Worm (Caenorhabditis elegans) whole organism, L3 larva: ENCODE results near the gene cyp-33C3.

Source experiments
- ZK546.5 ChIP-seq: sonication (generic microtip); optimal IDR thresholded peaks from 2 replicates; lab custom pipeline; 2017; ENCODE audit warnings: missing biosample characterization, missing genetic modification characterization
- aly-2 ChIP-seq: fragments of 150-350 bp; optimal IDR thresholded peaks from 2 replicates; lab custom pipeline; 2014; ENCODE audit warnings: missing biosample characterization, missing genetic modification characterization
- ama-1 ChIP-seq: fragments of 150-350 bp; optimal IDR thresholded peaks from 2 replicates; lab custom pipeline; 2018
- ceh-16 ChIP-seq: sonication (generic microtip); optimal IDR thresholded peaks from 2 replicates; lab custom pipeline; 2017; ENCODE audit warnings: missing biosample characterization, missing genetic modification characterization
- ceh-9 ChIP-seq: sonication (generic microtip); optimal IDR thresholded peaks from 2 replicates; lab custom pipeline; 2018; ENCODE audit warnings: missing biosample characterization, missing genetic modification characterization
- daf-12 ChIP-seq: fragments of 150-350 bp; optimal IDR thresholded peaks from 2 replicates; lab custom pipeline; 2014; ENCODE audit warnings: missing biosample characterization, missing genetic modification reagents, missing genetic modification characterization
- egl-27 ChIP-seq: sonication (generic microtip); optimal IDR thresholded peaks from 4 replicates; lab custom pipeline; 2017; ENCODE audit warnings: missing biosample characterization, missing genetic modification reagents, missing genetic modification characterization
- egl-5 ChIP-seq: fragments of 150-350 bp; optimal IDR thresholded peaks from 2 replicates; lab custom pipeline; 2017; ENCODE audit warnings: missing biosample characterization, missing genetic modification reagents, missing genetic modification characterization, inconsistent platforms
- elt-2 ChIP-seq: sonication (generic microtip); optimal IDR thresholded peaks from 2 replicates; lab custom pipeline; 2016; ENCODE audit warnings: missing genetic modification reagents, mild to moderate bottlenecking, missing genetic modification characterization, missing compliant biosample characterization
- eor-1 ChIP-seq, 2 experiments: fragments of 150-350 bp; optimal IDR thresholded peaks; 2 replicates each; lab custom pipeline; 2014 to 2018; ENCODE audit warnings: missing biosample characterization in 2 of 2, missing genetic modification characterization in 2 of 2
- fkh-10 ChIP-seq: sonication (generic microtip); optimal IDR thresholded peaks from 2 replicates; lab custom pipeline; 2017; ENCODE audit warnings: missing biosample characterization, missing genetic modification reagents, missing genetic modification characterization
- fkh-2 ChIP-seq: fragments of 150-350 bp; optimal IDR thresholded peaks from 2 replicates; lab custom pipeline; 2014; ENCODE audit warnings: missing biosample characterization, missing genetic modification reagents, missing genetic modification characterization
- fos-1 ChIP-seq: fragments of 150-350 bp; optimal IDR thresholded peaks from 2 replicates; lab custom pipeline; 2014; ENCODE audit warnings: missing biosample characterization, missing genetic modification characterization
- hmg-11 ChIP-seq: sonication (generic microtip); optimal IDR thresholded peaks from 2 replicates; lab custom pipeline; 2016; ENCODE audit warnings: missing genetic modification characterization, missing compliant biosample characterization
- jun-1 ChIP-seq: fragments of 150-350 bp; optimal IDR thresholded peaks from 2 replicates; lab custom pipeline; 2014; ENCODE audit warnings: missing biosample characterization, missing genetic modification reagents, missing genetic modification characterization
- mdl-1 ChIP-seq: fragments of 150-350 bp; optimal IDR thresholded peaks from 2 replicates; lab custom pipeline; 2014; ENCODE audit warnings: missing biosample characterization, missing genetic modification characterization
- mml-1 ChIP-seq: fragments of 150-350 bp; sonication (generic microtip); optimal IDR thresholded peaks from 3 replicates; lab custom pipeline; 2014; ENCODE audit warnings: missing biosample characterization, missing genetic modification characterization
- nfya-1 ChIP-seq: sonication (generic microtip); optimal IDR thresholded peaks from 2 replicates; lab custom pipeline; 2017; ENCODE audit warnings: missing genetic modification characterization, mild to moderate bottlenecking, missing compliant biosample characterization, antibody characterized with exemption, moderate library complexity; ENCODE audit not compliant: insufficient read depth
- nhr-12 ChIP-seq: fragments of 150-350 bp; optimal IDR thresholded peaks from 2 replicates; lab custom pipeline; 2014; ENCODE audit warnings: missing biosample characterization, missing genetic modification characterization
- nhr-23 ChIP-seq: fragments of 150-350 bp; optimal IDR thresholded peaks from 2 replicates; lab custom pipeline; 2014; ENCODE audit warnings: missing biosample characterization, missing genetic modification reagents, missing genetic modification characterization
- nhr-237 ChIP-seq: fragments of 150-350 bp; optimal IDR thresholded peaks from 2 replicates; lab custom pipeline; 2014; ENCODE audit warnings: missing biosample characterization, missing genetic modification characterization
- nhr-25 ChIP-seq: sonication (generic microtip); optimal IDR thresholded peaks from 2 replicates; lab custom pipeline; 2017; ENCODE audit warnings: missing biosample characterization, missing genetic modification characterization
- nhr-28 ChIP-seq: fragments of 150-350 bp; optimal IDR thresholded peaks from 2 replicates; lab custom pipeline; 2014; ENCODE audit warnings: missing biosample characterization, missing genetic modification characterization
- nhr-67 ChIP-seq: fragments of 150-350 bp; optimal IDR thresholded peaks from 2 replicates; lab custom pipeline; 2014; ENCODE audit warnings: missing biosample characterization, missing genetic modification characterization
- nhr-76 ChIP-seq: fragments of 150-350 bp; sonication (generic microtip); optimal IDR thresholded peaks from 5 replicates; lab custom pipeline; 2014; ENCODE audit warnings: missing biosample characterization, missing genetic modification characterization
- nhr-77 ChIP-seq: fragments of 150-350 bp; optimal IDR thresholded peaks from 2 replicates; lab custom pipeline; 2014; ENCODE audit warnings: missing biosample characterization, missing genetic modification characterization
- pha-4 ChIP-seq: fragments of 150-350 bp; optimal IDR thresholded peaks from 2 replicates; lab custom pipeline; 2014; ENCODE audit warnings: missing biosample characterization, missing genetic modification reagents, missing genetic modification characterization
- pqm-1 ChIP-seq: fragments of 150-350 bp; optimal IDR thresholded peaks from 2 replicates; lab custom pipeline; 2017; ENCODE audit warnings: missing biosample characterization, missing genetic modification characterization, inconsistent platforms
- sea-2 ChIP-seq: fragments of 150-350 bp; sonication (generic microtip); optimal IDR thresholded peaks from 4 replicates; lab custom pipeline; 2014; ENCODE audit warnings: missing biosample characterization, missing genetic modification reagents, missing genetic modification characterization
- snpc-4 ChIP-seq: fragments of 150-350 bp; optimal IDR thresholded peaks from 2 replicates; lab custom pipeline; 2014; ENCODE audit warnings: missing biosample characterization, missing genetic modification characterization
- tbx-2 ChIP-seq: sonication (generic microtip); optimal IDR thresholded peaks from 2 replicates; lab custom pipeline; 2016; ENCODE audit warnings: mild to moderate bottlenecking, missing genetic modification characterization, missing compliant biosample characterization
- unc-39 ChIP-seq: sonication (generic microtip); optimal IDR thresholded peaks from 4 replicates; lab custom pipeline; 2017; ENCODE audit warnings: missing biosample characterization, missing genetic modification characterization
- ztf-11 ChIP-seq: fragments of 150-350 bp; optimal IDR thresholded peaks from 2 replicates; lab custom pipeline; 2014; ENCODE audit warnings: missing biosample characterization, missing genetic modification characterization
- ztf-4 ChIP-seq: fragments of 150-350 bp; optimal IDR thresholded peaks from 2 replicates; lab custom pipeline; 2014; ENCODE audit warnings: missing biosample characterization, missing genetic modification characterization

cyp-33C3 gene

DNA sequence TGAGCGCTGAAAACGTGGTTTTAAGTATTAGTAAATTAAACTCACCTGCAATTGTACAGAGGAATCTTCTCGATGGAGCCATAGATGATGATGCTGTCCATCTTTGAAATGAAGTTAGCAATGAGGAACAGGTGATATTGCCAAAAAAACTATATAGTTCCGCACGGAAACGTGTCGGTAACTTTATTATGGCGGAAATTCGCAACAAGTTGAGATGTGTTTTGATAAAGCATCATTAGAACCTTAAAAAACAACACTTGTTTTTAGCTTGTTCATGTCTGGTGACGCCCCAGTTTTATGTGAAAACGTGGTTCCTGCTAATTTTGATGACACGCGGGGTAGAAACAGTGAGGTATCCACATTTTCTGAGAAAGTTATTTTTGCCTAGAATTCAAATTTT, 36.4 kb upstream of the cyp-33C3 start, which contains the start of gene srt-40:
Gene srt-40 (minus strand): TSS at position 101 of the 400 bp plus-strand sequence.
- no peak for TF ChIP-seq nhr-12 (tag; lab: Kevin White, UChicago)
- no peak for TF ChIP-seq mdl-1 (tag; lab: Kevin White, UChicago)
- no peak for TF ChIP-seq hmg-11 (tag; lab: Kevin White, UChicago)
- TF ChIP-seq fos-1 (tag; lab: Kevin White, UChicago) = no peak
- TF ChIP-seq unc-39 (tag; lab: Kevin White, UChicago) = no peak

DNA sequence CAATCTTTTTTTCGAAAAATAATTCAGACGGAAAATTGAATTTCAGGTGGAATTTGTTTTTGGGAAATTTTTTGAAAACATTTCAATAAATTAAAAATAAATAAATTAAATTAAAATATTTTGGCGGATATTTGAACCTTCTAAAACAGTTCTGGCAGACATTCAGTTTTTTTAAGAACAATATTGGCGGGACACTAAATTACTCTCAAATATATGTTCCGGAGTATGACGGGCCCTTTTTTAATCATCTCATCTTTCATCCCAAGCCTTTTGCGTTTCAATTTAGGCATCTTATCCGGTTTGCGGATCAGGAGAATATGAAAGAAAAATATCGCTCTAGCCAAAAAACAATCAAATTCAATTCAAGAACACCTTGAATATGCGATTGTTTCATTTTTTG, 35.8 kb upstream of the cyp-33C3 start, which contains the start of gene svh-11:
Gene svh-11 (plus strand): TSS at position 301 of the 400 bp plus-strand sequence.
- TF ChIP-seq ceh-16 (tag; lab: Kevin White, UChicago) (no peak), daf-12 (tag; lab: Kevin White, UChicago) (no peak), ztf-11 (tag; lab: Kevin White, UChicago) (no peak), eor-1 (tag; optimal IDR thresholded peaks at IDR 0.05; lab: Kevin White, UChicago) (no peak), nhr-77 (tag; lab: Kevin White, UChicago) (no peak), nhr-25 (tag; lab: Kevin White, UChicago) (no peak), fos-1 (tag; lab: Kevin White, UChicago) (no peak), jun-1 (no peak), nhr-28 (no peak), nhr-237 (tag; lab: Kevin White, UChicago) (no peak), nfya-1 (tag; lab: Kevin White, UChicago) (no peak), ZK546.5 (no peak), fkh-2 (no peak), hmg-11 (tag; lab: Kevin White, UChicago) (no peak), pqm-1 (tag; lab: Kevin White, UChicago) (no peak), egl-5 (tag; lab: Kevin White, UChicago) (no peak), mml-1 (no peak), unc-39 (tag; lab: Kevin White, UChicago) (no peak), egl-27 (tag; lab: Kevin White, UChicago) (no peak)

DNA sequence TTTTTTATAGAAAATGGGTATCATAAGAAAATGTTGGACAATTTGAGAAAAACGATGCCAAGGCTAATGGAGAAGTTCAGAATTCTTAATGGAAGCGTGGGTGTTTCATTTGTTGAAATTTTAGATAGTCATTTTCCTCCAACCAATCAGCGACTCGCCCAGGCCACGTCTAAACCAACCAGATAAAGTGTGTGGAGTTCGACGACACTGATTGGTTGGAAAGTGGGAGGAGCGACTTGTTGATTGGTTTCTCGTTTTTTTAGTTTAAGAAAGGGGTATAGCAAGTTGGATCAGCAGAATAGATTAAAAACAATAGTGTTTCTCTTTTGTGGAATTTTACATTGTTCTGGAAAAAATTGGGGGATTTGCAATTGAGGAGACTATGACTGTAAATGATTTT, 35.1 kb upstream of the cyp-33C3 start:
- TF ChIP-seq nfya-1 (tag; lab: Kevin White, UChicago) = peak; percentile 84
- no peak for TF ChIP-seq ceh-9 (tag; lab: Kevin White, UChicago)

DNA sequence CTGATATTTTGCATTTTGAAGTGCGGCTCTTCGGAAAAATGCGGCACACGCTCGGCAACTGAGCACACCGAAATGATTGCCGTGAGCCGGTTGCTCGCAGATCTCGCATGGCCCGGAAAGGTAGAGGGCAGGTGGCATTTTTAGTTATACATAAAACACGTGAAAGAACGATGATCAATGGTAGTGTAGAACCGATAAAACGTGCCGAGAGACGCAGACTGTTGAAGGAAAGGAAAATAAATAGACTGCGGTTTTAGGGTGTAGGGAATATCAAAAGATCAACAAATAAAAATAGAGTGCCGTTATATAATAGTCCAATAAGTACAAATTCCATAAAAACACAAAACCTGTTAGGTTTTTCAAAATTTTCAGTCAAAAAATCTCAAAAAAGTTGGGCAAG, 30.6 kb upstream of the cyp-33C3 start, which contains the start of gene nhr-133:
Gene nhr-133 (minus strand): TSS at position 183 of the 400 bp plus-strand sequence.
- TF ChIP-seq elt-2 (peak; percentile 38), pha-4 (peak; percentile 73), jun-1 (no peak)

DNA sequence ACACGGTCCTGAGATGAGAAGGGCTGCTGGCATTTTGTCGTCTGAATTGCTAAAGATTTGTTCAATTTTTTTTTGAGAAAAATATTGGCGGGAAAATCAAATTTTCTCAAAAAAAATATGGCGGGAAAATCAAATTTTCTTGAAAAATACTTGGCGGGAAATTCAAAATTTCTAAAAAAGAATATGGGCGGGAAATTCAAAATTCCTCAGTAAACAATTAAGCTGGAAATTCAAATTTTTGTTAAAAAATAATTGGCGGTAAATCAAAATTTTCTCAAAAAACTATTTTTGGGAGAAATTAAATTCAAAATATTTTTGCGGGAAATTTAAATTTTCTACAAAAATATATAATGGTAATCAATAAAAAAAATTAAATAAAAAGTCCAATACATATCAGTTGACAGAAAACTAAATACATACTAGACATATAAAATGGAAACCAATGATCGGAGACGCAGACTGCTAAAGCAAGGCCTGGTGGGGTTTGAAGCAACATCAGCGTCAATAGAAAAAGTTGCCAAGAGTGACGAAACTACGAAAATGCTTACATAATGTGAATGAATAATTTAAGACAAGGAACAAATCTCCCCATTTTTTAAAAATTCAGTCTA, 28.0 kb upstream of the cyp-33C3 start, which contains the start of gene nhr-184:
Gene nhr-184 (minus strand): TSS at position 51 of the 611 bp plus-strand sequence.
- TF ChIP-seq nhr-76 = no peak
- no peak for TF ChIP-seq nhr-12 (tag; lab: Kevin White, UChicago)
- TF ChIP-seq ama-1 (lab: Kevin White, UChicago) = no peak
- peak; percentile 25 for TF ChIP-seq pqm-1 (tag; lab: Kevin White, UChicago)
- no peak for TF ChIP-seq jun-1
- TF ChIP-seq nhr-28 = no peak
- TF ChIP-seq egl-27 (tag; lab: Kevin White, UChicago) = no peak
- no peak for TF ChIP-seq snpc-4 (tag; lab: Kevin White, UChicago)
- TF ChIP-seq ceh-9 (tag; lab: Kevin White, UChicago) = no peak
- no peak for TF ChIP-seq unc-39 (tag; lab: Kevin White, UChicago)
- TF ChIP-seq sea-2 (GFP tag; lab: Kevin White, UChicago) = no peak
- no peak for TF ChIP-seq tbx-2
- TF ChIP-seq hmg-11 (tag; lab: Kevin White, UChicago) = peak; percentile 42
- TF ChIP-seq fkh-10 = no peak
- no peak for TF ChIP-seq aly-2 (tag; lab: Kevin White, UChicago)
- peak; percentile 58 for TF ChIP-seq pha-4
- TF ChIP-seq egl-5 (tag; lab: Kevin White, UChicago) = no peak
- TF ChIP-seq ceh-16 (tag; lab: Kevin White, UChicago) = no peak
- peak; percentile 27 for TF ChIP-seq elt-2
- no peak for TF ChIP-seq nhr-67 (tag; lab: Kevin White, UChicago)
- TF ChIP-seq ztf-4 (tag; lab: Kevin White, UChicago) = no peak
- TF ChIP-seq mdl-1 (tag; lab: Kevin White, UChicago) = no peak
- TF ChIP-seq nhr-23 = no peak
- no peak for TF ChIP-seq mml-1
- TF ChIP-seq daf-12 (tag; lab: Kevin White, UChicago) = no peak
